Worm (Caenorhabditis elegans) whole organism, L4/young adult: Measurements from ENCODE around the gene scl-7.

ENCODE experiments used
- dao-5 ChIP-seq: sonication (generic microtip); optimal IDR thresholded peaks from 2 replicates; lab custom pipeline; 2016; ENCODE audit warnings: missing genotype, missing genetic modification characterization, moderate library complexity, missing compliant biosample characterization
- him-1 ChIP-seq: sonication (generic microtip); optimal IDR thresholded peaks from 2 replicates; lab custom pipeline; 2016; ENCODE audit warnings: missing genotype, missing genetic modification reagents, missing genetic modification characterization, missing compliant biosample characterization

- no peak for TF ChIP-seq dao-5
- TF ChIP-seq him-1 (tag; lab: Kevin White, UChicago), result no peak
These were observed 4.2 kb upstream of the scl-7 start for ce11 chrIV:13066044-13066443.
